Worm (Caenorhabditis elegans) whole organism, late embryonic: ENCODE measurements around the gene F52B11.5.

Experiments
- F13H6.1 ChIP-seq: sonication (generic microtip); optimal IDR thresholded peaks from 2 replicates; lab custom pipeline; 2016; ENCODE audit warnings: missing genetic modification characterization, missing compliant biosample characterization
- K09A11.1 ChIP-seq: sonication (generic microtip); optimal IDR thresholded peaks from 2 replicates; lab custom pipeline; 2017; ENCODE audit warnings: antibody characterized with exemption, mild to moderate bottlenecking, missing genetic modification characterization, missing compliant biosample characterization; ENCODE audit not compliant: insufficient read depth
- Y22D7AL.16 ChIP-seq: sonication (generic microtip); optimal IDR thresholded peaks from 2 replicates; lab custom pipeline; 2016; ENCODE audit warnings: missing genetic modification characterization, missing compliant biosample characterization
- ahr-1 ChIP-seq: sonication (generic microtip); optimal IDR thresholded peaks from 2 replicates; lab custom pipeline; 2016; ENCODE audit warnings: missing genetic modification characterization, missing compliant biosample characterization
- ceh-18 ChIP-seq: sonication (generic microtip); optimal IDR thresholded peaks from 2 replicates; lab custom pipeline; 2016; ENCODE audit warnings: missing genetic modification characterization, missing compliant biosample characterization
- ceh-22 ChIP-seq: sonication (generic microtip); optimal IDR thresholded peaks from 2 replicates; lab custom pipeline; 2017; ENCODE audit warnings: missing biosample characterization, missing genetic modification characterization
- ceh-24 ChIP-seq: sonication (generic microtip); optimal IDR thresholded peaks from 2 replicates; lab custom pipeline; 2016; ENCODE audit warnings: mild to moderate bottlenecking, missing genetic modification characterization, missing compliant biosample characterization
- ceh-30 ChIP-seq: fragments of 150-350 bp; optimal IDR thresholded peaks from 2 replicates; lab custom pipeline; 2014; ENCODE audit warnings: missing biosample characterization, missing genetic modification characterization
- ceh-31 ChIP-seq: sonication (generic microtip); optimal IDR thresholded peaks from 2 replicates; lab custom pipeline; 2016; ENCODE audit warnings: missing genetic modification characterization, missing compliant biosample characterization
- ceh-34 ChIP-seq: sonication (generic microtip); optimal IDR thresholded peaks from 2 replicates; lab custom pipeline; 2016; ENCODE audit warnings: mild to moderate bottlenecking, missing genetic modification characterization, missing compliant biosample characterization
- ceh-45 ChIP-seq: fragments of 200-800 bp; sonication (Bioruptor generic); IDR thresholded peaks from 2 replicates; pipeline ENCODE4 v1.3.6; 2022; ENCODE audit warnings: missing genetic modification reagents, missing genetic modification characterization, missing compliant biosample characterization
- ceh-48 ChIP-seq: sonication (generic microtip); optimal IDR thresholded peaks from 2 replicates; lab custom pipeline; 2016; ENCODE audit warnings: missing genetic modification characterization, inconsistent platforms, missing compliant biosample characterization
- ceh-6 ChIP-seq: fragments of 200-800 bp; sonication (Bioruptor generic); optimal IDR thresholded peaks from 2 replicates; lab custom pipeline; 2018; ENCODE audit warnings: mild to moderate bottlenecking, missing genetic modification characterization, missing compliant biosample characterization
- ceh-9 ChIP-seq: sonication (generic microtip); optimal IDR thresholded peaks from 2 replicates; lab custom pipeline; 2016; ENCODE audit warnings: mild to moderate bottlenecking, missing genetic modification characterization, inconsistent platforms, missing compliant biosample characterization
- che-1 ChIP-seq: sonication (generic microtip); optimal IDR thresholded peaks from 2 replicates; lab custom pipeline; 2016; ENCODE audit warnings: mild to moderate bottlenecking, missing genetic modification characterization, missing compliant biosample characterization
- dmd-4 ChIP-seq: sonication (generic microtip); optimal IDR thresholded peaks from 2 replicates; lab custom pipeline; 2016; ENCODE audit warnings: borderline replicate concordance, missing genetic modification characterization, missing compliant biosample characterization
- elt-2 ChIP-seq: sonication (generic microtip); optimal IDR thresholded peaks from 2 replicates; lab custom pipeline; 2016; ENCODE audit warnings: missing genetic modification reagents, missing genetic modification characterization, missing compliant biosample characterization
- elt-4 ChIP-seq: sonication (generic microtip); optimal IDR thresholded peaks from 2 replicates; lab custom pipeline; 2016; ENCODE audit warnings: missing genetic modification characterization, missing compliant biosample characterization
- ets-4 ChIP-seq: sonication (generic microtip); optimal IDR thresholded peaks from 2 replicates; lab custom pipeline; 2016; ENCODE audit warnings: missing genetic modification characterization, missing compliant biosample characterization
- eyg-1 ChIP-seq: sonication (generic microtip); optimal IDR thresholded peaks from 2 replicates; lab custom pipeline; 2016; ENCODE audit warnings: missing genotype, missing genetic modification characterization, missing compliant biosample characterization
- hlh-15 ChIP-seq: sonication (generic microtip); optimal IDR thresholded peaks from 2 replicates; lab custom pipeline; 2016; ENCODE audit warnings: missing genetic modification characterization, missing compliant biosample characterization
- hlh-6 ChIP-seq: sonication (generic microtip); optimal IDR thresholded peaks from 2 replicates; lab custom pipeline; 2016; ENCODE audit warnings: missing genotype, missing genetic modification characterization, missing compliant biosample characterization
- hlh-8 ChIP-seq: sonication (generic microtip); optimal IDR thresholded peaks from 2 replicates; lab custom pipeline; 2016; ENCODE audit warnings: missing genotype, missing genetic modification characterization, missing compliant biosample characterization
- madf-2 ChIP-seq: sonication (generic microtip); optimal IDR thresholded peaks from 2 replicates; lab custom pipeline; 2017; ENCODE audit warnings: missing genetic modification characterization, missing compliant biosample characterization
- mec-3 ChIP-seq: sonication (generic microtip); optimal IDR thresholded peaks from 2 replicates; lab custom pipeline; 2016; ENCODE audit warnings: borderline replicate concordance, missing genetic modification characterization, missing compliant biosample characterization
- nfya-1 ChIP-seq: sonication (generic microtip); optimal IDR thresholded peaks from 2 replicates; lab custom pipeline; 2017; ENCODE audit warnings: missing genetic modification characterization, mild to moderate bottlenecking, missing compliant biosample characterization, antibody characterized with exemption, moderate library complexity
- npax-4 ChIP-seq: sonication (generic microtip); optimal IDR thresholded peaks from 2 replicates; lab custom pipeline; 2016; ENCODE audit warnings: missing genetic modification characterization, missing compliant biosample characterization
- odd-2 ChIP-seq: sonication (generic microtip); optimal IDR thresholded peaks from 2 replicates; lab custom pipeline; 2017; ENCODE audit warnings: antibody characterized with exemption, mild to moderate bottlenecking, missing genetic modification characterization, missing compliant biosample characterization
- pag-3 ChIP-seq: sonication (generic microtip); optimal IDR thresholded peaks from 2 replicates; lab custom pipeline; 2016; ENCODE audit warnings: missing compliant biosample characterization, missing genetic modification characterization, borderline replicate concordance
- pax-1 ChIP-seq: fragments of 150-350 bp; optimal IDR thresholded peaks from 2 replicates; lab custom pipeline; 2014; ENCODE audit warnings: missing biosample characterization, missing genetic modification characterization
- pqm-1 ChIP-seq: sonication (generic microtip); optimal IDR thresholded peaks from 2 replicates; lab custom pipeline; 2016; ENCODE audit warnings: missing genetic modification characterization, missing compliant biosample characterization
- pros-1 ChIP-seq: fragments of 150-350 bp; optimal IDR thresholded peaks from 2 replicates; lab custom pipeline; 2014; ENCODE audit warnings: missing biosample characterization, missing genetic modification reagents, missing genetic modification characterization
- ref-2 ChIP-seq: sonication (generic microtip); optimal IDR thresholded peaks from 2 replicates; lab custom pipeline; 2016; ENCODE audit warnings: missing genetic modification characterization, missing compliant biosample characterization
- rnt-1 ChIP-seq: sonication (generic microtip); optimal IDR thresholded peaks from 2 replicates; lab custom pipeline; 2016; ENCODE audit warnings: missing genetic modification characterization, missing compliant biosample characterization
- sox-2 ChIP-seq: fragments of 200-800 bp; sonication (Bioruptor generic); IDR thresholded peaks from 2 replicates; pipeline ENCODE4 v1.3.6; 2022; ENCODE audit warnings: missing genetic modification reagents, missing genetic modification characterization, missing compliant biosample characterization
- sox-4 ChIP-seq: sonication (generic microtip); optimal IDR thresholded peaks from 2 replicates; lab custom pipeline; 2017; ENCODE audit warnings: mild to moderate bottlenecking, missing genetic modification characterization, inconsistent platforms, missing compliant biosample characterization
- syd-9 ChIP-seq: sonication (generic microtip); optimal IDR thresholded peaks from 2 replicates; lab custom pipeline; 2016; ENCODE audit warnings: mild to moderate bottlenecking, missing genetic modification characterization, moderate library complexity, missing compliant biosample characterization
- tbx-2 ChIP-seq: sonication (generic microtip); optimal IDR thresholded peaks from 2 replicates; lab custom pipeline; 2016; ENCODE audit warnings: missing genetic modification characterization, missing compliant biosample characterization
- unc-42 ChIP-seq: sonication (generic microtip); optimal IDR thresholded peaks from 2 replicates; lab custom pipeline; 2016; ENCODE audit warnings: missing genotype, missing genetic modification characterization, missing compliant biosample characterization
- unc-55 ChIP-seq: sonication (generic microtip); optimal IDR thresholded peaks from 2 replicates; lab custom pipeline; 2017; ENCODE audit warnings: missing biosample characterization, missing genetic modification reagents, missing genetic modification characterization
- unc-86 ChIP-seq: sonication (generic microtip); optimal IDR thresholded peaks from 2 replicates; lab custom pipeline; 2016; ENCODE audit warnings: missing genetic modification characterization, missing compliant biosample characterization

The F52B11.5 gene

DNA sequence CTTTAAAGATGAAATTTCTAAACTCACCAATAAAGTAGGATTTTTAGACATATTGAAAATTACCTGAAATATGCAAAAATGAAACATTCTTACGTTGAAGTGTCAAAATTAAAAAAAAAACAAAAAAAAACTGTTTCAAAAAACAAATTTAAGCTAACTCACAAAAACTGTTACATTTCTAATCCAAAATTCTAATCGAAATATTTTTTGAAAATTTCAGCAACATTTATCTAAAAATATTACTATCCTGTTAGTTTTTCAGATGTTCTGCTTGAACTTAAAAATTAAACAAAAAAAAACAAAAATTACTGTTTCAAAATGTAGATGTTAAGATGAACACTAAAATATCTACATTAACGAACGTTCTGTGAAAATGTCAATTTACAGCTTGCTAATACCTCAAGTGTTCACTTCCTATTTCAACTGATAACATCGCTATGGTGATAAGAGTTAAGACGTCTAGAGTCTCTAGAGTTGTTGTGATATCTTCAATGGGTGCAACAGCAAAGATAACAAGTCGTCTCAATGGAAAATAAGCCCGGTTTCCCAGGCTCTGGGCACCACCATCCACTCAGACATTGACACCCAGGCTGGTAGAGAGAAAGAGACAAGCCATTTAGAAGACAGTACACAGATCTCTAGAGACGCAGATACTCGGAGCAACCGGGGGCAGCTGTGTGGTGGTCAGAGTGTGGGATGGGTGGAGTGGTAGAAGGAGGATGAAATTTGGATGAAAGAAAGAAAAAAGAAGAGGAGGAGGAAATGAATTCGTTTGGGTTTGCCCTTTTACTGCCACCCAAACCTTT is 25.0 kb upstream of the F52B11.5 start, which contains the start of gene H12I19.115:
Gene H12I19.115 (minus strand): TSS at position 51 of the 806 bp plus-strand sequence.
- TF ChIP-seq tbx-2 (tag; lab: Kevin White, UChicago) (peak; percentile 39), unc-42 (tag; lab: Kevin White, UChicago) (peak; percentile 34), mec-3 (tag; lab: Kevin White, UChicago) (no peak), unc-55 (GFP tag; lab: Kevin White, UChicago) (peak; percentile 36), ceh-18 (tag; lab: Kevin White, UChicago) (peak; percentile 11), syd-9 (tag; lab: Kevin White, UChicago) (peak; percentile 4), nfya-1 (peak; percentile 63), elt-2 (tag; lab: Kevin White, UChicago) (peak; percentile 97), ahr-1 (tag; lab: Kevin White, UChicago) (no peak), pag-3 (tag; lab: Kevin White, UChicago) (no peak), rnt-1 (tag; lab: Kevin White, UChicago) (peak; percentile 31), che-1 (tag; lab: Kevin White, UChicago) (peak; percentile 20), ceh-31 (peak; percentile 23), odd-2 (no peak)

DNA sequence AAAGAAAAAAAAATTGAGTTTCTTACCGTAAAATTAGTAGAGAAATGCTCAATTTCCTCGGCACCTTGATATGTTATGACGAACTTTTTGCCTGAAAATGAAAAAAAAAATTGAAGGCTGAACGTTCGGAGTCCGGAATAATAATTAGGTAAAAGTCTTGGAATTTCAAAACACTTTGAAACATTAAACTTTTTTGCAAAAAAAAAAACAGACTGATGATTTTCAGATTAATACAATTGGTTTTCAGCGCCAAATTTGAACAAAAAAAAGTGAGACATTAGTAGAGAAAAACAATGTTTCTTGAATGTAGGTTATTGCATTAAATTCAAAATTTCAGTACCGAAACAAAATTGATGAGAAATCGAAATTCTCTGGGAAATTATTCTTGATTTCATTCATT is 20.9 kb upstream of the F52B11.5 start, which contains the start of gene nkcc-1:
Gene nkcc-1 (minus strand): TSS at position 101 of the 400 bp plus-strand sequence.
- TF ChIP-seq ceh-9 (no peak), syd-9 (tag; lab: Kevin White, UChicago) (no peak), sox-4 (no peak), elt-2 (tag; lab: Kevin White, UChicago) (no peak), elt-4 (tag; lab: Kevin White, UChicago) (no peak), ceh-24 (tag; lab: Kevin White, UChicago) (no peak), pqm-1 (tag; lab: Kevin White, UChicago) (no peak), F13H6.1 (tag; lab: Kevin White, UChicago) (no peak), madf-2 (tag; lab: Kevin White, UChicago) (no peak), dmd-4 (no peak), ceh-34 (tag; lab: Kevin White, UChicago) (no peak), K09A11.1 (tag; lab: Kevin White, UChicago) (no peak), hlh-8 (no peak)

DNA sequence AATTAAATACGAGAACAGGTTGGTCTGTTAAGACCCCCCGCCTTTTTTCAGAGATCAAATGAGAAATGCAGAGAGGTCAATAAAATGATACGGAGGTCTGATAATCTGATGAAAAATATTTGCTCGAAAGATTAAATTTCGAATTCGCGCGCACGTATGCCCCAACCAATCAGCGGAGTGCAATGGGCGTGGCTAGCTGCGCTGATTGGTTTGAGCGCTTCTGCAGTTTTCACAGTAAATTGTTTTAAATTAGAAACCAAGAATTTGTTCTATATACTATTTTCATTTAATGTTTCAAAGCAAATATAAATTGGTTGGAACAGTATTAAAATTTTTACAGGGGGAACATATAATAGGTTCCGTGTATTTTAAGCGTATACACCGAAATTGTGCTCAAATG is 16.3 kb upstream of the F52B11.5 start:
- TF ChIP-seq nfya-1 (peak; percentile 98), hlh-8 (no peak), ceh-45 (GFP tag; lab: Robert Waterston, UW) (no peak), ref-2 (tag; lab: Kevin White, UChicago) (no peak), ceh-6 (GFP tag; lab: Kevin White, UChicago) (no peak)

DNA sequence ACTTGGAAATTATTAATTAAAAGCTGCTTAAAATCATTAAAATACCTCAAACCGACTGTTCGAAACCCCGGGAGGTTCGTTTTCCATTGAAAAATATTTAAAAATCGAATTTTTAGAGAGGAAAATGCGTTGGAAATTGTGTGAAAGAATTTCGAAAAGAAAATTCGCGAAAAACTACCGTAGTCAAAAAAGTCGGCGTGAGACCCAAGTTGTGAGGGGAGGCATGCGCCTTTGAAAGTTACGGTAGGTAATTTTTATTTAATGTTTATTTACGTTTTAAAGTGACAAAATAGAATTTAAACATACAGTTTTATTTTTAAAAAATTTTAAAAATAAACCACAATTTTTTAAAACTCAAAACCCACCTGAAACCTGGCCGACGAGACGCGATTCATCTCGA is 12.5 kb upstream of the F52B11.5 start:
- no peak for TF ChIP-seq Y22D7AL.16 (tag; lab: Kevin White, UChicago)
- no peak for TF ChIP-seq elt-4 (tag; lab: Kevin White, UChicago)
- TF ChIP-seq ceh-6 (GFP tag; lab: Kevin White, UChicago): no peak
- no peak for TF ChIP-seq ahr-1 (tag; lab: Kevin White, UChicago)
- no peak for TF ChIP-seq ceh-30
- TF ChIP-seq pax-1 (tag; lab: Kevin White, UChicago): no peak
- TF ChIP-seq tbx-2 (tag; lab: Kevin White, UChicago): no peak
- TF ChIP-seq pros-1: no peak
- TF ChIP-seq ceh-22 (tag; lab: Kevin White, UChicago): no peak
- no peak for TF ChIP-seq hlh-6 (tag; lab: Kevin White, UChicago)
- TF ChIP-seq hlh-15 (tag; lab: Kevin White, UChicago): no peak
- TF ChIP-seq ceh-31: no peak
- no peak for TF ChIP-seq sox-2 (GFP tag; lab: Robert Waterston, UW)
- no peak for TF ChIP-seq unc-86 (tag; lab: Kevin White, UChicago)
- TF ChIP-seq npax-4 (tag; lab: Kevin White, UChicago): no peak
- TF ChIP-seq eyg-1 (tag; lab: Kevin White, UChicago): no peak
- no peak for TF ChIP-seq ets-4 (tag; lab: Kevin White, UChicago)
- TF ChIP-seq ceh-48 (tag; lab: Kevin White, UChicago): no peak
